Worm (Caenorhabditis elegans) whole organism, L4/young adult: ENCODE data around the gene sams-5.

ENCODE experiments used
- W03F9.2 ChIP-seq: fragments of 150-350 bp; optimal IDR thresholded peaks from 2 replicates; lab custom pipeline; 2014; ENCODE audit warnings: missing biosample characterization, missing genetic modification characterization
- dao-5 ChIP-seq: sonication (generic microtip); optimal IDR thresholded peaks from 2 replicates; lab custom pipeline; 2016; ENCODE audit warnings: missing genotype, missing genetic modification characterization, moderate library complexity, missing compliant biosample characterization
- him-1 ChIP-seq: sonication (generic microtip); optimal IDR thresholded peaks from 2 replicates; lab custom pipeline; 2016; ENCODE audit warnings: missing genotype, missing genetic modification reagents, missing genetic modification characterization, missing compliant biosample characterization

DNA sequence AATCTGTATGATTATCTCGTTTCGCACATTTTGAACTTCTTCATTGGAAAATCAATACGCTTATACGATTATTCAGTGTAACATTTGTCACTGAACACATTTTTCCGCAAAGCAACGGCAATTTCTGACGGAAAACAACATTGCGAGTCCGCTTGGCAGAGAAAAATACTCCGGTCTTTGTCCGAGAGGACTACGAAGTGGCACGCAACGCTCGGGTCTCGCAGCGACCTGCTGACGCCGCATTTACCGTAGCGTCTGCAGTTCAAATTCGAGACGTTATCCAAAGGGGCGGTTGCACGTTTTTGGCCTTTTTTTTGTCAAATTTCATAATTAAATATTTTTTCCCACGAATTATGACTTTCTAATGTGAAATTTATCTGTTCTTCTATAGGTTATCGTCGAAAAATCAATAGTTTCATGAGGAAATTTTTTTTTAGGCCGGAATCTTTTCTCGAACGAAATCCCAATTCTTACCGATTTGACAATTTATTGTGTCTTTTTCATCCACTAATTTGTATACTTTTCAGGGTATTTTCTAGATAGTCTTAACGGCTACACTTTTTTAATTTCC, 44.4 kb upstream of the sams-5 start, which contains the start of gene sqd-1:
- TF ChIP-seq dao-5 (no peak), him-1 (peak; percentile 86), W03F9.2 (peak; percentile 100)
